Fruit fly (Drosophila melanogaster): Measurements from ENCODE around the gene CG15260.
A peak's percentile ranks its signal among the peaks of the same experiment; 100 is the strongest.

CG15260 gene

dm6 chr2L:15254229-15254861, 37.7 kb downstream of the CG15260 start (continued):
- TF ChIP-seq CG7357 (GFP tag; IDR thresholded peaks at IDR 0.05) = peak; percentile 41; the same call in 1 of the 3 replicates
- TF ChIP-seq Dip3 (GFP tag; optimal IDR thresholded peaks at IDR 0.05) = peak; percentile 2
- TF ChIP-seq Neu2 (GFP tag; optimal IDR thresholded peaks at IDR 0.05; ENCODE audit: borderline replicate concordance) = no peak
- no peak for TF ChIP-seq ro (GFP tag; IDR thresholded peaks at IDR 0.05)
- TF ChIP-seq abd-A (tag; optimal IDR thresholded peaks at IDR 0.05) = no peak
- no peak for TF ChIP-seq gcm (GFP tag; optimal IDR thresholded peaks at IDR 0.05)
- TF ChIP-seq ash1 (GFP tag; optimal IDR thresholded peaks at IDR 0.05) = no peak
- TF ChIP-seq Dek (tag; optimal IDR thresholded peaks at IDR 0.05) = peak; percentile 3
- peak; percentile 63 for TF ChIP-seq CG17385 (GFP tag; optimal IDR thresholded peaks at IDR 0.05)
- TF ChIP-seq gce (GFP tag; IDR thresholded peaks at IDR 0.05) = no peak
- no peak for TF ChIP-seq oc (tag; optimal IDR thresholded peaks at IDR 0.05)
- no peak for TF ChIP-seq aop (GFP tag; IDR thresholded peaks at IDR 0.05)
- peak; percentile 45 for TF ChIP-seq az2 (GFP tag; optimal IDR thresholded peaks at IDR 0.05)
- TF ChIP-seq HmgD (GFP tag; optimal IDR thresholded peaks at IDR 0.05) = no peak
- no peak for TF ChIP-seq Optix (GFP tag; IDR thresholded peaks at IDR 0.05)
- no peak for TF ChIP-seq Tbp (GFP tag; optimal IDR thresholded peaks at IDR 0.05)
- no peak for TF ChIP-seq NK7.1 (GFP tag; optimal IDR thresholded peaks at IDR 0.05)
- TF ChIP-seq ttk (GFP tag; IDR thresholded peaks at IDR 0.05) = peak; percentile 16; the same call in 1 of the 2 replicates
- TF ChIP-seq kah (GFP tag; optimal IDR thresholded peaks at IDR 0.05) = no peak
- TF ChIP-seq CG7786 (GFP tag; optimal IDR thresholded peaks at IDR 0.05) = peak; percentile 41
- no peak for TF ChIP-seq p53 (GFP tag; optimal IDR thresholded peaks at IDR 0.05)
- TF ChIP-seq hb (GFP tag; IDR thresholded peaks at IDR 0.05; ENCODE audit: partially characterized antibody) = no peak
- TF ChIP-seq dysf (GFP tag; IDR thresholded peaks at IDR 0.05) = peak; percentile 77; the same call in 2 of the 3 replicates
- TF ChIP-seq nom (GFP tag; optimal IDR thresholded peaks at IDR 0.05) = no peak
- peak; percentile 28 for TF ChIP-seq Bteb2 (GFP tag; optimal IDR thresholded peaks at IDR 0.05)
- TF ChIP-seq caup (GFP tag; optimal IDR thresholded peaks at IDR 0.05; ENCODE audit: severe bottlenecking) = peak; percentile 21
- no peak for TF ChIP-seq CG6654 (GFP tag; optimal IDR thresholded peaks at IDR 0.05)
- TF ChIP-seq nau (GFP tag; optimal IDR thresholded peaks at IDR 0.05) = no peak
- no peak for TF ChIP-seq jumu (GFP tag; optimal IDR thresholded peaks at IDR 0.05)
- no peak for TF ChIP-seq Hr39 (optimal IDR thresholded peaks at IDR 0.05)
- TF ChIP-seq chm (GFP tag; IDR thresholded peaks at IDR 0.05) = no peak
- peak; percentile 23 for TF ChIP-seq CG10209 (GFP tag; optimal IDR thresholded peaks at IDR 0.05)
- TF ChIP-seq jigr1 (GFP tag; IDR thresholded peaks at IDR 0.05) = no peak
- no peak for TF ChIP-seq CHES-1-like (GFP tag; optimal IDR thresholded peaks at IDR 0.05)
- no peak for TF ChIP-seq Pdp1 (GFP tag; optimal IDR thresholded peaks at IDR 0.05)
- no peak for TF ChIP-seq z (GFP tag; IDR thresholded peaks at IDR 0.05)
- TF ChIP-seq H15 (GFP tag; IDR thresholded peaks at IDR 0.05) = 0 out of 3 replicates have a peak, but pooled peaks have one; percentile 19
- TF ChIP-seq Fer3 (tag; optimal IDR thresholded peaks at IDR 0.05) = peak; percentile 43
- no peak for TF ChIP-seq ftz-f1 (GFP tag; optimal IDR thresholded peaks at IDR 0.05)
- no peak for TF ChIP-seq Dfd (GFP tag; optimal IDR thresholded peaks at IDR 0.05)
- no peak for TF ChIP-seq ato (GFP tag; IDR thresholded peaks at IDR 0.05; ENCODE audit: partially characterized antibody)
- TF ChIP-seq usp (GFP tag; optimal IDR thresholded peaks at IDR 0.05) = no peak
- peak; percentile 45 for TF ChIP-seq CG13424 (tag; optimal IDR thresholded peaks at IDR 0.05)
- TF ChIP-seq trem (tag; optimal IDR thresholded peaks at IDR 0.05) = peak; percentile 5
- TF ChIP-seq ERR (GFP tag; optimal IDR thresholded peaks at IDR 0.05) = peak; percentile 27
- no peak for TF ChIP-seq CG6683 (GFP tag; optimal IDR thresholded peaks at IDR 0.05)
- TF ChIP-seq CG1233 (GFP tag; optimal IDR thresholded peaks at IDR 0.05) = peak; percentile 26
- TF ChIP-seq chinmo (GFP tag; IDR thresholded peaks at IDR 0.05; ENCODE audit: partially characterized antibody) = no peak
- TF ChIP-seq CG8281 (tag; optimal IDR thresholded peaks at IDR 0.05) = peak; percentile 32
- TF ChIP-seq CG2678 (tag; optimal IDR thresholded peaks at IDR 0.05) = peak; percentile 72

Data from whole organism, embryonic.